Worm (Caenorhabditis elegans) whole organism, L1 larva: ENCODE results near the gene vps-29.

Source experiments
- C04F5.9 ChIP-seq: sonication (generic microtip); optimal IDR thresholded peaks from 2 replicates; lab custom pipeline; 2016; ENCODE audit warnings: missing genetic modification characterization, missing compliant biosample characterization
- C16A3.4 ChIP-seq: fragments of 150-350 bp; optimal IDR thresholded peaks from 2 replicates; lab custom pipeline; 2014; ENCODE audit warnings: missing biosample characterization, missing genetic modification characterization
- C34B4.2 ChIP-seq: sonication (generic microtip); optimal IDR thresholded peaks from 2 replicates; lab custom pipeline; 2017; ENCODE audit warnings: mild to moderate bottlenecking, missing genetic modification characterization, missing compliant biosample characterization
- F16B12.6 ChIP-seq: fragments of 150-350 bp; optimal IDR thresholded peaks from 2 replicates; lab custom pipeline; 2014; ENCODE audit warnings: missing biosample characterization, missing genetic modification characterization
- Y116A8C.19 ChIP-seq: sonication (generic microtip); optimal IDR thresholded peaks from 2 replicates; lab custom pipeline; 2016; ENCODE audit warnings: missing compliant biosample characterization, missing genetic modification characterization, borderline replicate concordance
- aha-1 ChIP-seq: fragments of 150-350 bp; optimal IDR thresholded peaks from 2 replicates; lab custom pipeline; 2014; ENCODE audit warnings: missing biosample characterization, missing genetic modification characterization
- alr-1 ChIP-seq: fragments of 200-800 bp; sonication (Bioruptor generic); optimal IDR thresholded peaks from 2 replicates; lab custom pipeline; 2018; ENCODE audit warnings: borderline replicate concordance, mild to moderate bottlenecking, missing genetic modification characterization, missing compliant biosample characterization
- ama-1 ChIP-seq: fragments of 150-350 bp; optimal IDR thresholded peaks from 2 replicates; lab custom pipeline; 2014
- blmp-1 ChIP-seq: fragments of 150-350 bp; optimal IDR thresholded peaks from 2 replicates; lab custom pipeline; 2014; ENCODE audit warnings: missing biosample characterization, missing genetic modification characterization
- ceh-63 ChIP-seq: fragments of 200-800 bp; sonication (Bioruptor generic); optimal IDR thresholded peaks from 2 replicates; lab custom pipeline; 2018; ENCODE audit warnings: mild to moderate bottlenecking, missing genetic modification characterization, missing compliant biosample characterization
- ceh-8 ChIP-seq: fragments of 200-800 bp; sonication (Bioruptor generic); optimal IDR thresholded peaks from 2 replicates; lab custom pipeline; 2018; ENCODE audit warnings: mild to moderate bottlenecking, missing genetic modification characterization, moderate library complexity, missing compliant biosample characterization
- ceh-82 ChIP-seq, 3 experiments: fragments of 150-350 bp in 1 of 3; sonication (generic microtip) in 2 of 3; optimal IDR thresholded peaks; 2 replicates each; lab custom pipeline; 2014 to 2017; ENCODE audit warnings: missing biosample characterization in 3 of 3, missing genetic modification characterization in 3 of 3
- ceh-88 ChIP-seq: fragments of 200-800 bp; sonication (Bioruptor generic); IDR thresholded peaks from 2 replicates; pipeline ENCODE4 v1.3.6; 2022; ENCODE audit warnings: missing genetic modification characterization, missing compliant biosample characterization
- ceh-90 ChIP-seq: sonication (generic microtip); optimal IDR thresholded peaks from 2 replicates; lab custom pipeline; 2016; ENCODE audit warnings: missing genetic modification characterization, missing compliant biosample characterization
- efl-1 ChIP-seq, 4 experiments: fragments of 150-350 bp; optimal IDR thresholded peaks in 3 of 4; peaks in 1 of 4; 1 replicate in 1 of 4; 2 replicates in 3 of 4; lab custom pipeline; 2014; ENCODE audit warnings: missing biosample characterization in 2 of 4, missing genetic modification characterization in 2 of 4, missing genetic modification reagents in 2 of 4
- egl-13 ChIP-seq: sonication (generic microtip); optimal IDR thresholded peaks from 2 replicates; lab custom pipeline; 2016; ENCODE audit warnings: missing genotype, missing genetic modification reagents, missing genetic modification characterization, missing compliant biosample characterization
- egl-27 ChIP-seq, 2 experiments: fragments of 150-350 bp in 1 of 2; sonication (generic microtip); optimal IDR thresholded peaks; 3 replicates each; lab custom pipeline; 2017 to 2018; ENCODE audit warnings: missing biosample characterization in 2 of 2, missing genetic modification characterization in 2 of 2, missing genetic modification reagents in 2 of 2
- elt-2 ChIP-seq: sonication (generic microtip); optimal IDR thresholded peaks from 2 replicates; lab custom pipeline; 2016; ENCODE audit warnings: missing genetic modification characterization, mild to moderate bottlenecking, inconsistent platforms, missing compliant biosample characterization, missing genetic modification reagents
- fkh-8 ChIP-seq: sonication (generic microtip); optimal IDR thresholded peaks from 2 replicates; lab custom pipeline; 2016; ENCODE audit warnings: mild to moderate bottlenecking, missing genetic modification characterization, missing compliant biosample characterization
- fos-1 ChIP-seq: fragments of 150-350 bp; optimal IDR thresholded peaks from 2 replicates; lab custom pipeline; 2014; ENCODE audit warnings: missing biosample characterization, missing genetic modification characterization
- hlh-4 ChIP-seq: sonication (generic microtip); optimal IDR thresholded peaks from 2 replicates; lab custom pipeline; 2016; ENCODE audit warnings: mild to moderate bottlenecking, missing genetic modification characterization, missing compliant biosample characterization
- hpl-2 ChIP-seq: fragments of 150-350 bp; optimal IDR thresholded peaks from 2 replicates; lab custom pipeline; 2014; ENCODE audit warnings: missing biosample characterization, missing genetic modification reagents, missing genetic modification characterization
- irx-1 ChIP-seq: sonication (generic microtip); optimal IDR thresholded peaks from 2 replicates; lab custom pipeline; 2016; ENCODE audit warnings: missing genetic modification characterization, missing compliant biosample characterization
- lin-35 ChIP-seq, 2 experiments: fragments of 150-350 bp; optimal IDR thresholded peaks; 2 replicates each; lab custom pipeline; 2014; ENCODE audit warnings: missing biosample characterization in 2 of 2, missing genetic modification characterization in 2 of 2, missing genetic modification reagents in 2 of 2
- lin-39 ChIP-seq: fragments of 150-350 bp; optimal IDR thresholded peaks from 2 replicates; lab custom pipeline; 2014; ENCODE audit warnings: missing biosample characterization, missing genetic modification reagents, missing genetic modification characterization
- lir-3 ChIP-seq: sonication (generic microtip); optimal IDR thresholded peaks from 2 replicates; lab custom pipeline; 2016; ENCODE audit warnings: mild to moderate bottlenecking, missing genetic modification characterization, moderate library complexity, missing compliant biosample characterization; ENCODE audit not compliant: poor library complexity
- lsy-2 ChIP-seq, 2 experiments: fragments of 150-350 bp; optimal IDR thresholded peaks; 2 replicates each; lab custom pipeline; 2014; ENCODE audit warnings: missing biosample characterization in 2 of 2, missing genetic modification characterization in 2 of 2
- mdl-1 ChIP-seq, 2 experiments: fragments of 150-350 bp; optimal IDR thresholded peaks; 2 replicates each; lab custom pipeline; 2014 to 2017; ENCODE audit warnings: missing biosample characterization in 2 of 2, missing genetic modification characterization in 2 of 2, inconsistent platforms in 1 of 2
- mef-2 ChIP-seq: fragments of 150-350 bp; optimal IDR thresholded peaks from 2 replicates; lab custom pipeline; 2014; ENCODE audit warnings: missing biosample characterization, missing genetic modification characterization
- mep-1 ChIP-seq: fragments of 150-350 bp; optimal IDR thresholded peaks from 2 replicates; lab custom pipeline; 2014; ENCODE audit warnings: missing biosample characterization, missing genetic modification characterization
- nhr-11 ChIP-seq: fragments of 150-350 bp; optimal IDR thresholded peaks from 2 replicates; lab custom pipeline; 2014; ENCODE audit warnings: missing biosample characterization, missing genetic modification characterization
- nhr-12 ChIP-seq: sonication (generic microtip); optimal IDR thresholded peaks from 2 replicates; lab custom pipeline; 2017; ENCODE audit warnings: missing biosample characterization, missing genetic modification characterization
- nhr-20 ChIP-seq: sonication (generic microtip); optimal IDR thresholded peaks from 2 replicates; lab custom pipeline; 2016; ENCODE audit warnings: mild to moderate bottlenecking, missing genetic modification characterization, missing compliant biosample characterization
- nhr-237 ChIP-seq: fragments of 150-350 bp; optimal IDR thresholded peaks from 2 replicates; lab custom pipeline; 2014; ENCODE audit warnings: missing biosample characterization, missing genetic modification characterization
- nhr-28 ChIP-seq: fragments of 150-350 bp; optimal IDR thresholded peaks from 2 replicates; lab custom pipeline; 2014; ENCODE audit warnings: missing biosample characterization, missing genetic modification characterization
- pqm-1 ChIP-seq: sonication (generic microtip); optimal IDR thresholded peaks from 3 replicates; lab custom pipeline; 2017; ENCODE audit warnings: missing biosample characterization, missing genetic modification characterization
- rnt-1 ChIP-seq: sonication (generic microtip); optimal IDR thresholded peaks from 2 replicates; lab custom pipeline; 2016; ENCODE audit warnings: mild to moderate bottlenecking, missing genetic modification characterization, moderate library complexity, missing compliant biosample characterization
- snpc-4 ChIP-seq: fragments of 150-350 bp; optimal IDR thresholded peaks from 2 replicates; lab custom pipeline; 2014; ENCODE audit warnings: missing biosample characterization, missing genetic modification characterization
- snu-23 ChIP-seq: sonication (generic microtip); optimal IDR thresholded peaks from 2 replicates; lab custom pipeline; 2016; ENCODE audit warnings: missing genetic modification characterization, missing compliant biosample characterization
- sox-4 ChIP-seq: sonication (generic microtip); optimal IDR thresholded peaks from 2 replicates; lab custom pipeline; 2016; ENCODE audit warnings: missing genetic modification characterization, missing compliant biosample characterization
- tbx-2 ChIP-seq: sonication (generic microtip); optimal IDR thresholded peaks from 2 replicates; lab custom pipeline; 2016; ENCODE audit warnings: missing genetic modification characterization, missing compliant biosample characterization
- unc-62 ChIP-seq: fragments of 150-350 bp; optimal IDR thresholded peaks from 2 replicates; lab custom pipeline; 2014; ENCODE audit warnings: missing biosample characterization, missing genetic modification reagents, missing genetic modification characterization
- zag-1 ChIP-seq: fragments of 150-350 bp; optimal IDR thresholded peaks from 2 replicates; lab custom pipeline; 2014; ENCODE audit warnings: missing biosample characterization, missing genetic modification characterization
- ztf-11 ChIP-seq, 2 experiments: sonication (generic microtip); optimal IDR thresholded peaks; 2 replicates each; lab custom pipeline; 2016 to 2017; ENCODE audit warnings: missing genetic modification characterization in 2 of 2, missing biosample characterization in 1 of 2, missing compliant biosample characterization in 1 of 2
- ztf-4 ChIP-seq: fragments of 150-350 bp; optimal IDR thresholded peaks from 2 replicates; lab custom pipeline; 2014; ENCODE audit warnings: missing biosample characterization, missing genetic modification characterization

The vps-29 gene

DNA sequence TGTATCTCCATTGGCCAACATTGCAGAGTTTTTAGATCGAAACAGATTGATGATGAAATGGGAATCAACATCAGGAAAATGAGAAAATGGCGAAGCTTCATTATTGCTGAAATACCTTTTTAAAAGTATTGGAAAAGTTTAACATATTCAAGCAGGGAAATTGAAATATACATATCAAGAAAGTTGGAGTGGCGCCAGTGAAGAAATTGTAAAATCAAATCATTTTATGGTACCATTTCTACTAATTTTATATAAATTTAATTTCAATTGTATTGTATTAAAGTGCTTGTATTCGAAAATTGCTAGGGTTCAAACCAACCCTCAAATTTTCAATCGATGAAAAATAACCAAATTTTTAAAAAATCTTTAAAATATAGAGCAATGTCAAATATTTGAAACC lies 6.5 kb downstream of the vps-29 start, which contains the start of gene srt-55:
Gene srt-55 (minus strand): TSS at position 101 of the 400 bp plus-strand sequence.
- TF ChIP-seq ama-1 (lab: Kevin White, UChicago) (no peak), egl-13 (tag; lab: Kevin White, UChicago) (no peak), elt-2 (tag; lab: Kevin White, UChicago) (no peak), nhr-28 (no peak), irx-1 (no peak), ceh-63 (GFP tag; lab: Kevin White, UChicago) (no peak), lin-39 (tag; lab: Kevin White, UChicago) (no peak)

DNA sequence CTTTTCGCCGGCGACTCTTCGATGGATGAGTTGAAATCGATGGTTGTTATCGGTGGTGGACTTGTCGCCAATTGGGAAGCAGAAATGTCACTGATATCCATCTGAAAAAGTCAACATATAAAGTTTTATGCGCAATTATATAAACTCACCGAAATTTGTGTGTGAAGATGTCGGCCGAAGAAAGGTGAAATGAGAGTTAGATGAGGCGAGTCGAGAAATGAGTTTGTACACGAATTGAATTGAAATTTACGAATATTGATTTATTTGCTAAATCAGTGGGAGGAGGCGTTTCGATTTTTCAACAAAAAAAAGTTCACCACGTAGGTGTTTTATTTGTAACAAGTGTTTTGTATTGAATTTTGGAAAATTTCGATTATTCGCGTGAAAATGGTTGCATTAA lies 11.5 kb downstream of the vps-29 start, which contains the start of gene kel-10:
Gene kel-10 (minus strand): TSS at position 101 of the 400 bp plus-strand sequence.
- TF ChIP-seq tbx-2 (tag; lab: Kevin White, UChicago), result no peak
- no peak for TF ChIP-seq snpc-4 (tag; lab: Kevin White, UChicago)
- no peak for TF ChIP-seq nhr-11 (tag; lab: Kevin White, UChicago)
- TF ChIP-seq egl-27 (tag; optimal IDR thresholded peaks at IDR 0.05; lab: Kevin White, UChicago), result no peak
- TF ChIP-seq C04F5.9, result no peak
- no peak for TF ChIP-seq Y116A8C.19 (tag; lab: Kevin White, UChicago)
- TF ChIP-seq F16B12.6 (tag; lab: Kevin White, UChicago), result no peak
- TF ChIP-seq nhr-20 (tag; lab: Kevin White, UChicago), result no peak
- TF ChIP-seq ztf-4 (tag; lab: Kevin White, UChicago), result no peak
- no peak for TF ChIP-seq ztf-11 (tag; optimal IDR thresholded peaks at IDR 0.05; lab: Kevin White, UChicago)
- no peak for TF ChIP-seq nhr-12
- TF ChIP-seq nhr-237 (tag; lab: Kevin White, UChicago), result no peak
- TF ChIP-seq ceh-63 (GFP tag; lab: Kevin White, UChicago), result no peak
- no peak for TF ChIP-seq hpl-2 (GFP tag; lab: Kevin White, UChicago)
- no peak for TF ChIP-seq lin-35 (GFP tag; optimal IDR thresholded peaks at IDR 0.05; lab: Kevin White, UChicago)

DNA sequence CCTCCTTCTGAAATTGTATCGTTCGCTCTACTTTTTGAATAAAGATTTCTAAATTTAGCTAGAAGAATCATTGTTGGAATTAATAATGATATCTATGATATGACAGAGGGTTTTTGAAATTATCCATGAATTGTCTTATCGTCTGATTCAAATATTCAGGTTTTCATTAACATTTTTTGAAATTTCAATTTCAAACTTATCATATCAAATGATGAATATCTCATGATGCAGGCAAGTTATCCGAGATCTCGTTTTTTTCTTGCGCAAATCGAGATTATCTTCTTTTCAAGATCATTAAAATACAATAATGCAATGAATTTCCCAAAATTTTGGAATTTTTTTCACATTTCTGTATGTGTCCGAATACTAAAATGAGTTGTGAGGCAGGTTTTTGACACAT lies 14.9 kb downstream of the vps-29 start, which contains the start of gene spop-1:
Gene spop-1 (minus strand): TSS at position 101 of the 400 bp plus-strand sequence.
- no peak for TF ChIP-seq egl-13 (tag; lab: Kevin White, UChicago)
- TF ChIP-seq blmp-1 (tag; lab: Kevin White, UChicago), result no peak

DNA sequence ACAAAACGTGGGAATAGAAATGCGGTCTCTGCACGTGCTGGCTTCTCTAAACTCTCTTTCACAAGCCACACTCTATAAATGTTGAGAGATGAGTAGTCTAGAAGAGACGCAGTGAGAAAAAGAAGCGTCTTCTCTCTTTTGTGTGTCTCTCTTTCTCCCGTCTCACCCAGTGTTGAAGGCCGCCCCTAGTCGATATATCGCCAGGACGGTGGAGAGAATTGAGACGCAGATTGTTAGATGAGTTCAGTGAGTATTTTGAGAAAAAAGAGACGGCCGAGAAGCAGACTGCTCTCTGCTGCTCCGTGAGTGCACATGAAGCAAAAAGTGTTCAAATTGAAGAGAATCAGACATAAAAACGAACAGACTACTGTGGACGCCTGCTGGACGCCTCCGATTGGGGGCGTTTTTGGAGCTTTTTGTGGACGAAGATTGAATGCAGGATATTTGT lies 16.3 kb downstream of the vps-29 start:
- TF ChIP-seq C04F5.9 (no peak), nhr-237 (tag; lab: Kevin White, UChicago) (peak; percentile 78), C34B4.2 (no peak), rnt-1 (tag; lab: Kevin White, UChicago) (peak; percentile 91), egl-13 (tag; lab: Kevin White, UChicago) (peak; percentile 76), mep-1 (peak; percentile 83), ceh-82 (tag; optimal IDR thresholded peaks at IDR 0.05; lab: Kevin White, UChicago) (peak; percentile 80 to 88 (median 82)), fos-1 (peak; percentile 85), ceh-90 (no peak), lin-39 (tag; lab: Kevin White, UChicago) (peak; percentile 71), ceh-63 (GFP tag; lab: Kevin White, UChicago) (no peak), efl-1 (optimal IDR thresholded peaks at IDR 0.05; lab: Kevin White, UChicago) (peak; percentile 87 to 89), efl-1 (GFP tag; optimal IDR thresholded peaks at IDR 0.05 in 1 of 2; lab: Kevin White, UChicago) (peak; percentile 64 to 98), alr-1 (tag; lab: Kevin White, UChicago) (no peak), zag-1 (peak; percentile 28), fkh-8 (tag; lab: Kevin White, UChicago) (peak; percentile 91), hlh-4 (tag; lab: Kevin White, UChicago) (no peak), unc-62 (GFP tag; lab: Kevin White, UChicago) (no peak), lsy-2 (tag; optimal IDR thresholded peaks at IDR 0.05; lab: Kevin White, UChicago) (peak; percentile 90 to 94), C16A3.4 (tag; lab: Kevin White, UChicago) (no peak), sox-4 (tag; lab: Kevin White, UChicago) (peak; percentile 26), blmp-1 (tag; lab: Kevin White, UChicago) (peak; percentile 66), snu-23 (peak; percentile 95), nhr-12 (no peak), ceh-88 (GFP tag; lab: Robert Waterston, UW) (no peak; the same call in 1 of the 2 replicates), mef-2 (tag; lab: Kevin White, UChicago) (peak; percentile 79), lir-3 (peak; percentile 80), aha-1 (tag; lab: Kevin White, UChicago) (no peak), ztf-11 (tag; optimal IDR thresholded peaks at IDR 0.05; lab: Kevin White, UChicago) (peak in 1 of 2 experiments; percentile 54), ceh-8 (GFP tag; lab: Kevin White, UChicago) (peak; percentile 86), pqm-1 (tag; lab: Kevin White, UChicago) (no peak), nhr-28 (no peak), mdl-1 (tag; optimal IDR thresholded peaks at IDR 0.05; lab: Kevin White, UChicago) (peak; percentile 88 to 97)
